Fruit fly (Drosophila melanogaster) whole organism, prepupa: ENCODE measurements around the gene CG13731.

Source experiments
- Blimp-1 ChIP-seq: fragments of 200-800 bp; sonication (Bioruptor generic); optimal IDR thresholded peaks from 3 replicates; lab custom pipeline; 2017; ENCODE audit warnings: missing biosample characterization, missing genetic modification characterization, mild to moderate bottlenecking, moderate library complexity, missing genetic modification reagents
- CG10631 ChIP-seq: fragments of 200-800 bp; sonication (Bioruptor generic); optimal IDR thresholded peaks from 2 replicates; lab custom pipeline; 2016; ENCODE audit warnings: missing biosample characterization, missing genetic modification characterization
- CG11294 ChIP-seq: fragments of 200-800 bp; sonication (Bioruptor generic); IDR thresholded peaks from 2 replicates; pipeline ENCODE4 v1.3.6; 2022; ENCODE audit warnings: missing biosample characterization, missing genetic modification characterization
- CG11762 ChIP-seq: fragments of 200-800 bp; sonication (Bioruptor generic); optimal IDR thresholded peaks from 3 replicates; lab custom pipeline; 2016; ENCODE audit warnings: missing biosample characterization, missing genetic modification characterization; ENCODE audit not compliant: insufficient read depth
- CG11902 ChIP-seq: fragments of 200-800 bp; sonication (Bioruptor generic); optimal IDR thresholded peaks from 3 replicates; lab custom pipeline; 2016; ENCODE audit warnings: missing biosample characterization, missing genetic modification characterization
- CG15336 ChIP-seq: fragments of 200-800 bp; sonication (Bioruptor generic); IDR thresholded peaks from 2 replicates; pipeline ENCODE4 v1.3.6; 2022; ENCODE audit warnings: missing biosample characterization, missing genetic modification characterization
- CG1621 ChIP-seq: fragments of 200-800 bp; sonication (Bioruptor generic); optimal IDR thresholded peaks from 3 replicates; lab custom pipeline; 2018; ENCODE audit warnings: missing biosample characterization, mild to moderate bottlenecking, missing genetic modification characterization
- CG3032 ChIP-seq: fragments of 200-800 bp; optimal IDR thresholded peaks from 2 replicates; lab custom pipeline; 2019; ENCODE audit warnings: missing biosample characterization, mild to moderate bottlenecking, missing genetic modification characterization, moderate library complexity
- CG31627 ChIP-seq: fragments of 200-800 bp; sonication (Bioruptor generic); optimal IDR thresholded peaks from 3 replicates; lab custom pipeline; 2016; ENCODE audit warnings: missing biosample characterization, missing genetic modification characterization
- CG4318 ChIP-seq: fragments of 200-800 bp; sonication (Bioruptor generic); optimal IDR thresholded peaks from 3 replicates; lab custom pipeline; 2017; ENCODE audit warnings: missing biosample characterization, mild to moderate bottlenecking, missing genetic modification characterization
- CG8119 ChIP-seq: fragments of 200-800 bp; sonication (Bioruptor generic); IDR thresholded peaks from 3 replicates; pipeline ENCODE4 v1.3.6; 2022; ENCODE audit warnings: missing biosample characterization, missing genetic modification characterization
- Eip75B ChIP-seq: fragments of 200-800 bp; sonication (Bioruptor generic); optimal IDR thresholded peaks from 3 replicates; lab custom pipeline; 2016; ENCODE audit warnings: missing biosample characterization, missing genetic modification characterization
- Eip93F ChIP-seq: fragments of 200-800 bp; sonication (Bioruptor generic); optimal IDR thresholded peaks from 2 replicates; lab custom pipeline; 2016; ENCODE audit warnings: missing biosample characterization, mild to moderate bottlenecking, missing genetic modification characterization
- Ets21C ChIP-seq: fragments of 200-800 bp; sonication (Bioruptor generic); optimal IDR thresholded peaks from 3 replicates; lab custom pipeline; 2016; ENCODE audit warnings: missing biosample characterization, missing genetic modification characterization
- Ets96B ChIP-seq: fragments of 200-800 bp; optimal IDR thresholded peaks from 2 replicates; lab custom pipeline; 2019; ENCODE audit warnings: missing biosample characterization, mild to moderate bottlenecking, missing genetic modification characterization, moderate library complexity
- Hr38 ChIP-seq: sonication (Bioruptor generic); optimal IDR thresholded peaks from 2 replicates; lab custom pipeline; 2016; ENCODE audit warnings: missing biosample characterization, missing genetic modification characterization
- Hr4 ChIP-seq: fragments of 200-800 bp; sonication (Bioruptor generic); optimal IDR thresholded peaks from 3 replicates; lab custom pipeline; 2016; ENCODE audit warnings: missing biosample characterization, missing genetic modification characterization
- Met ChIP-seq: fragments of 200-800 bp; sonication (Bioruptor generic); optimal IDR thresholded peaks from 3 replicates; lab custom pipeline; 2016; ENCODE audit warnings: missing biosample characterization, missing genetic modification characterization
- OdsH ChIP-seq: fragments of 200-800 bp; sonication (Bioruptor generic); optimal IDR thresholded peaks from 3 replicates; lab custom pipeline; 2016; ENCODE audit warnings: missing biosample characterization, missing genetic modification characterization
- Smox ChIP-seq: fragments of 200-800 bp; sonication (Bioruptor generic); optimal IDR thresholded peaks from 3 replicates; lab custom pipeline; 2016; ENCODE audit warnings: missing biosample characterization, missing genetic modification characterization
- Sox102F ChIP-seq: fragments of 200-800 bp; sonication (Bioruptor generic); optimal IDR thresholded peaks from 2 replicates; lab custom pipeline; 2016; ENCODE audit warnings: missing biosample characterization, mild to moderate bottlenecking, missing genetic modification characterization
- Sox14 ChIP-seq: fragments of 200-800 bp; sonication (Bioruptor generic); optimal IDR thresholded peaks from 3 replicates; lab custom pipeline; 2016; ENCODE audit warnings: missing biosample characterization, missing genetic modification characterization
- Sox15 ChIP-seq: fragments of 200-800 bp; sonication (Bioruptor generic); optimal IDR thresholded peaks from 3 replicates; lab custom pipeline; 2016; ENCODE audit warnings: missing biosample characterization, missing genetic modification characterization
- achi ChIP-seq: fragments of 200-800 bp; sonication (Bioruptor generic); optimal IDR thresholded peaks from 3 replicates; lab custom pipeline; 2016; ENCODE audit warnings: missing biosample characterization, missing genetic modification characterization
- esn ChIP-seq: fragments of 200-800 bp; sonication (Bioruptor generic); optimal IDR thresholded peaks from 2 replicates; lab custom pipeline; 2016; ENCODE audit warnings: missing biosample characterization, mild to moderate bottlenecking, missing genetic modification characterization, moderate library complexity
- fd59A ChIP-seq: fragments of 200-800 bp; sonication (Bioruptor generic); optimal IDR thresholded peaks from 2 replicates; lab custom pipeline; 2017; ENCODE audit warnings: missing biosample characterization, mild to moderate bottlenecking, missing genetic modification characterization, missing genetic modification reagents
- fd85E ChIP-seq: fragments of 200-800 bp; sonication (Bioruptor generic); optimal IDR thresholded peaks from 3 replicates; lab custom pipeline; 2016; ENCODE audit warnings: missing biosample characterization, missing genetic modification characterization
- fkh ChIP-seq: fragments of 200-800 bp; sonication (Bioruptor generic); optimal IDR thresholded peaks from 3 replicates; lab custom pipeline; 2017; ENCODE audit warnings: missing biosample characterization, mild to moderate bottlenecking, missing genetic modification characterization, moderate library complexity
- lz ChIP-seq: fragments of 200-800 bp; sonication (Bioruptor generic); optimal IDR thresholded peaks from 3 replicates; lab custom pipeline; 2016; ENCODE audit warnings: missing biosample characterization, missing genetic modification characterization
- net ChIP-seq: fragments of 200-800 bp; sonication (Bioruptor generic); optimal IDR thresholded peaks from 3 replicates; lab custom pipeline; 2016; ENCODE audit warnings: missing biosample characterization, missing genetic modification characterization
- pdm3 ChIP-seq: fragments of 200-800 bp; sonication (Bioruptor generic); optimal IDR thresholded peaks from 3 replicates; lab custom pipeline; 2016; ENCODE audit warnings: missing biosample characterization, missing genetic modification characterization
- spab ChIP-seq: fragments of 200-800 bp; sonication (Bioruptor generic); optimal IDR thresholded peaks from 2 replicates; lab custom pipeline; 2017; ENCODE audit warnings: missing biosample characterization, mild to moderate bottlenecking, missing genetic modification characterization, missing genetic modification reagents
- ss ChIP-seq, 2 experiments: fragments of 200-800 bp; sonication (Bioruptor generic); optimal IDR thresholded peaks; 2 replicates in 1 of 2; 3 replicates in 1 of 2; lab custom pipeline; 2017 to 2018; ENCODE audit warnings: mild to moderate bottlenecking in 2 of 2, missing biosample characterization in 2 of 2, missing genetic modification characterization in 2 of 2, moderate library complexity in 1 of 2
- svp ChIP-seq: fragments of 200-800 bp; sonication (Bioruptor generic); peaks from one replicate; lab custom pipeline; 2016; ENCODE audit warnings: missing biosample characterization, missing genetic modification characterization
- topi ChIP-seq: fragments of 200-800 bp; sonication (Bioruptor generic); optimal IDR thresholded peaks from 3 replicates; lab custom pipeline; 2016; ENCODE audit warnings: missing biosample characterization, missing genetic modification characterization
- vri ChIP-seq: fragments of 200-800 bp; sonication (Bioruptor generic); optimal IDR thresholded peaks from 3 replicates; lab custom pipeline; 2016; ENCODE audit warnings: missing biosample characterization, mild to moderate bottlenecking, missing genetic modification characterization

Gene CG13731

dm6 chr3L:17346393-17346792 lies 42.4 kb downstream of the CG13731 start:
- TF ChIP-seq CG15336 (GFP tag; lab: Robert Waterston, UW) = no peak
- TF ChIP-seq achi (GFP tag; lab: Kevin White, UChicago) = no peak
- no peak for TF ChIP-seq fd59A (GFP tag; lab: Kevin White, UChicago)
- TF ChIP-seq Eip93F (GFP tag; lab: Kevin White, UChicago) = no peak
- no peak for TF ChIP-seq CG11762 (GFP tag; lab: Kevin White, UChicago)
- TF ChIP-seq Sox15 (GFP tag; lab: Kevin White, UChicago) = no peak
- TF ChIP-seq ss (GFP tag; optimal IDR thresholded peaks at IDR 0.05; lab: Kevin White, UChicago) = no peak
- TF ChIP-seq CG11902 (GFP tag; lab: Kevin White, UChicago) = no peak

dm6 chr3L:17344596-17344995 lies 44.2 kb downstream of the CG13731 start, which contains the start of gene brv2:
Gene brv2 (minus strand): TSS chr3L:17344696.
- TF ChIP-seq CG4318 (GFP tag; lab: Kevin White, UChicago) (no peak), vri (GFP tag; lab: Kevin White, UChicago) (no peak), Hr4 (no peak), Sox15 (GFP tag; lab: Kevin White, UChicago) (no peak), Sox14 (GFP tag; lab: Kevin White, UChicago) (no peak), Hr38 (GFP tag; lab: Kevin White, UChicago) (no peak), CG1621 (tag; lab: Kevin White, UChicago) (no peak), Eip93F (GFP tag; lab: Kevin White, UChicago) (no peak), Ets21C (no peak), Met (GFP tag; lab: Kevin White, UChicago) (no peak), CG3032 (tag; lab: Kevin White, UChicago) (no peak), Ets96B (tag; lab: Kevin White, UChicago) (no peak), CG11294 (GFP tag; lab: Robert Waterston, UW) (no peak), CG8119 (GFP tag; lab: Robert Waterston, UW) (no peak), fkh (GFP tag; lab: Kevin White, UChicago) (no peak), Eip75B (GFP tag; lab: Kevin White, UChicago) (no peak), pdm3 (no peak), Smox (GFP tag; lab: Kevin White, UChicago) (no peak)

- TF ChIP-seq CG1621 (tag; lab: Kevin White, UChicago) (no peak), Smox (GFP tag; lab: Kevin White, UChicago) (no peak), CG4318 (GFP tag; lab: Kevin White, UChicago) (no peak), Sox102F (GFP tag; lab: Kevin White, UChicago) (no peak), fd85E (no peak), esn (GFP tag; lab: Kevin White, UChicago) (no peak), spab (GFP tag; lab: Kevin White, UChicago) (no peak), CG10631 (GFP tag; lab: Kevin White, UChicago) (no peak), net (no peak), topi (GFP tag; lab: Kevin White, UChicago) (no peak), Blimp-1 (GFP tag; lab: Kevin White, UChicago) (no peak), lz (no peak), Sox15 (GFP tag; lab: Kevin White, UChicago) (no peak), CG31627 (GFP tag; lab: Kevin White, UChicago) (no peak)
- TF ChIP-seq, all 60 proteins: peak for 0
Measured at dm6 chr3L:17341216-17341615, 47.5 kb downstream of the CG13731 start, which contains the start of gene CG13727. Gene CG13727 (minus strand): TSS chr3L:17341316.

- peak; percentile 27 for TF ChIP-seq svp (GFP tag; lab: Kevin White, UChicago)
- no peak for TF ChIP-seq OdsH (GFP tag; lab: Kevin White, UChicago)
Measured at dm6 chr3L:17339756-17340155, 49.0 kb downstream of the CG13731 start.
